Worm (Caenorhabditis elegans): ENCODE measurements around the gene F26D2.16.
A peak's percentile ranks its signal among the peaks of the same experiment; 100 is the strongest.

F26D2.16 gene

DNA sequence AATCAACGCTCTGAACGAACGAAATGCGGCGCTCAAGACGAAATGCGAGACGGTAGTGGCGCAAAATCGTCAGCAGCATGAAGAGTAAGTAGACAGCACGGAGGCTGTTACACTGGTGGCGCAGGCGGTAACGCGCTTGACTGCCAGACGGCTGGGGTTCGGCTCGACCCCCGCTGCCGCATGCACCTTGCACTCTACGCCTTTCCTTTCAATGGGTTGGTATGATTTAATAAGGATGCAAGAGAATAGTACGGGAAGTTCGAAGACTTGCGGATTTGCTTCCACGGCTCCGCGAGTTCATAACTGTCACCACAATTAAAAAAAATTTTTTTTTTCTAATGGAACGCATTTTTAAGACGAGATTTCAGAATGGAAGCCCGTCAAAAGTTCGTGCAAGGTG is 49.6 kb downstream of the F26D2.16 start (continued):
- TF ChIP-seq akir-1 (GFP tag; optimal IDR thresholded peaks at IDR 0.05) (no peak), ceh-100 (GFP tag; IDR thresholded peaks at IDR 0.05) (peak; percentile 69), ZK185.1 (tag; optimal IDR thresholded peaks at IDR 0.05; ENCODE audit: poor library complexity, severe bottlenecking) (no peak), ekl-4 (GFP tag; IDR thresholded peaks at IDR 0.05) (peak; percentile 73), madf-8 (GFP tag; conservative IDR thresholded peaks at IDR 0.05) (0 out of 2 replicates have a peak, but pooled peaks have one; percentile 10), fkh-3 (tag; optimal IDR thresholded peaks at IDR 0.05) (peak; percentile 88), unc-62 (GFP tag; optimal IDR thresholded peaks at IDR 0.05) (no peak), nfya-2 (GFP tag; IDR thresholded peaks at IDR 0.05) (0 out of 2 replicates have a peak, but pooled peaks have one; percentile 42), F57A8.1 (GFP tag; optimal IDR thresholded peaks at IDR 0.05) (peak; percentile 62), gei-17 (GFP tag; optimal IDR thresholded peaks at IDR 0.05) (peak; percentile 45), ztf-25 (GFP tag; IDR thresholded peaks at IDR 0.05) (peak; percentile 84; the same call in 1 of the 2 replicates), snpc-3.4 (tag; optimal IDR thresholded peaks at IDR 0.05) (peak; percentile 58), hmg-1.2 (GFP tag; IDR thresholded peaks at IDR 0.05) (peak; percentile 77), lsy-27 (tag; optimal IDR thresholded peaks at IDR 0.05; ENCODE audit: borderline replicate concordance, insufficient read depth) (peak; percentile 59), snpc-1.3 (tag; optimal IDR thresholded peaks at IDR 0.05; ENCODE audit: insufficient read depth) (peak; percentile 84), B0019.2 (GFP tag; conservative IDR thresholded peaks at IDR 0.05) (peak; percentile 26; the same call in 1 of the 2 replicates), nhr-179 (tag; optimal IDR thresholded peaks at IDR 0.05) (peak; percentile 44), lin-35 (GFP tag; optimal IDR thresholded peaks at IDR 0.05) (no peak), xnd-1 (tag; optimal IDR thresholded peaks at IDR 0.05) (no peak), zim-3 (tag; optimal IDR thresholded peaks at IDR 0.05) (peak; percentile 83), ztf-22 (GFP tag; optimal IDR thresholded peaks at IDR 0.05) (no peak), rec-8 (tag; optimal IDR thresholded peaks at IDR 0.05) (peak; percentile 81 to 89), nfya-1 (tag; optimal IDR thresholded peaks at IDR 0.05; ENCODE audit: borderline replicate concordance, insufficient read depth) (no peak), D2030.7 (GFP tag; IDR thresholded peaks at IDR 0.05) (peak; percentile 89), ztf-28 (GFP tag; IDR thresholded peaks at IDR 0.05) (peak; percentile 88), nhr-27 (tag; optimal IDR thresholded peaks at IDR 0.05) (peak; percentile 67), dpl-1 (GFP tag; optimal IDR thresholded peaks at IDR 0.05) (no peak), egrh-3 (GFP tag; IDR thresholded peaks at IDR 0.05) (peak; percentile 82), snpc-1.1 (tag; optimal IDR thresholded peaks at IDR 0.05; ENCODE audit: insufficient read depth) (peak; percentile 50)

Data from whole organism, young adult.